Fruit fly (Drosophila melanogaster) whole organism, embryonic: ENCODE measurements around the gene CG17376.

Source experiments
- Adf1 ChIP-seq: fragments of 200-800 bp; sonication (Bioruptor generic); IDR thresholded peaks from 2 replicates; pipeline ENCODE4 v1.3.6; 2022; ENCODE audit warnings: missing biosample characterization, missing genetic modification characterization
- Atf-2 ChIP-seq: fragments of 200-800 bp; sonication (Bioruptor generic); optimal IDR thresholded peaks from 2 replicates; lab custom pipeline; 2016; ENCODE audit warnings: missing biosample characterization, missing genetic modification characterization
- B-H1 ChIP-seq: fragments of 200-800 bp; sonication (Bioruptor generic); IDR thresholded peaks from 3 replicates; pipeline ENCODE4 v1.3.6; 2022; ENCODE audit warnings: missing biosample characterization, missing genetic modification characterization
- Bdp1 ChIP-seq: fragments of 200-800 bp; sonication (Bioruptor generic); optimal IDR thresholded peaks from 3 replicates; lab custom pipeline; 2016; ENCODE audit warnings: missing biosample characterization, missing genetic modification characterization
- Blimp-1 ChIP-seq: fragments of 200-800 bp; sonication (Bioruptor generic); optimal IDR thresholded peaks from 3 replicates; lab custom pipeline; 2018; ENCODE audit warnings: missing biosample characterization, missing genetic modification characterization, mild to moderate bottlenecking, moderate library complexity, missing genetic modification reagents
- CG10209 ChIP-seq: fragments of 200-800 bp; sonication (Bioruptor generic); optimal IDR thresholded peaks from 3 replicates; lab custom pipeline; 2017; ENCODE audit warnings: missing biosample characterization, mild to moderate bottlenecking, missing genetic modification characterization, missing genetic modification reagents
- CG10267 ChIP-seq: fragments of 200-800 bp; sonication (Bioruptor generic); optimal IDR thresholded peaks from 2 replicates; lab custom pipeline; 2018; ENCODE audit warnings: missing biosample characterization, mild to moderate bottlenecking, missing genetic modification characterization, moderate library complexity
- CG12236 ChIP-seq: fragments of 200-800 bp; sonication (Bioruptor generic); optimal IDR thresholded peaks from 2 replicates; lab custom pipeline; 2016; ENCODE audit warnings: missing biosample characterization, missing genetic modification characterization
- CG1233 ChIP-seq: fragments of 200-800 bp; sonication (Bioruptor generic); optimal IDR thresholded peaks from 4 replicates; lab custom pipeline; 2018; ENCODE audit warnings: missing biosample characterization, mild to moderate bottlenecking, missing genetic modification characterization
- CG14965 ChIP-seq: fragments of 200-800 bp; sonication (Bioruptor generic); optimal IDR thresholded peaks from 2 replicates; lab custom pipeline; 2016; ENCODE audit warnings: missing biosample characterization, missing genetic modification characterization, borderline replicate concordance
- CG15269 ChIP-seq: fragments of 200-800 bp; sonication (Bioruptor generic); optimal IDR thresholded peaks from 2 replicates; lab custom pipeline; 2018; ENCODE audit warnings: missing biosample characterization, mild to moderate bottlenecking, missing genetic modification characterization, moderate library complexity
- CG15479 ChIP-seq: fragments of 200-800 bp; sonication (Bioruptor generic); optimal IDR thresholded peaks from 3 replicates; lab custom pipeline; 2019; ENCODE audit warnings: missing biosample characterization, mild to moderate bottlenecking, missing genetic modification characterization, moderate library complexity
- CG15601 ChIP-seq: fragments of 200-800 bp; sonication (Bioruptor generic); optimal IDR thresholded peaks from 3 replicates; lab custom pipeline; 2019; ENCODE audit warnings: missing biosample characterization, mild to moderate bottlenecking, missing genetic modification characterization, moderate library complexity
- CG18476 ChIP-seq: fragments of 200-800 bp; sonication (Bioruptor generic); optimal IDR thresholded peaks from 2 replicates; lab custom pipeline; 2016; ENCODE audit warnings: missing biosample characterization, mild to moderate bottlenecking, missing genetic modification characterization
- CG2199 ChIP-seq: fragments of 200-800 bp; sonication (Bioruptor generic); IDR thresholded peaks from 3 replicates; pipeline ENCODE4 v1.3.6; 2022; ENCODE audit warnings: missing biosample characterization, missing genetic modification characterization
- CG2678 ChIP-seq: fragments of 200-800 bp; sonication (Bioruptor generic); optimal IDR thresholded peaks from 3 replicates; lab custom pipeline; 2019; ENCODE audit warnings: missing biosample characterization, mild to moderate bottlenecking, missing genetic modification characterization, moderate library complexity
- CG5953 ChIP-seq: fragments of 200-800 bp; sonication (Bioruptor generic); IDR thresholded peaks from 2 replicates; pipeline ENCODE4 v1.3.6; 2022; ENCODE audit warnings: missing biosample characterization, missing genetic modification characterization
- CG8765 ChIP-seq: fragments of 200-800 bp; sonication (Bioruptor generic); IDR thresholded peaks from 2 replicates; pipeline ENCODE4 v1.3.6; 2022; ENCODE audit warnings: missing biosample characterization, missing genetic modification characterization
- CG8944 ChIP-seq: fragments of 200-800 bp; sonication (Bioruptor generic); optimal IDR thresholded peaks from 3 replicates; lab custom pipeline; 2016; ENCODE audit warnings: missing biosample characterization, missing genetic modification characterization
- CoRest ChIP-seq: fragments of 200-800 bp; sonication (Bioruptor generic); optimal IDR thresholded peaks from 3 replicates; lab custom pipeline; 2018; ENCODE audit warnings: missing biosample characterization, mild to moderate bottlenecking, missing genetic modification characterization, moderate library complexity
- Dp ChIP-seq: fragments of 200-800 bp; sonication (Bioruptor generic); optimal IDR thresholded peaks from 2 replicates; lab custom pipeline; 2018; ENCODE audit warnings: missing biosample characterization, mild to moderate bottlenecking, missing genetic modification characterization, moderate library complexity
- Drgx ChIP-seq: fragments of 200-800 bp; sonication (Bioruptor generic); IDR thresholded peaks from 2 replicates; pipeline ENCODE4 v1.3.6; 2022; ENCODE audit warnings: missing biosample characterization, missing genetic modification characterization
- Hsf ChIP-seq: fragments of 200-800 bp; sonication (Bioruptor generic); optimal IDR thresholded peaks from 3 replicates; lab custom pipeline; 2016; ENCODE audit warnings: missing biosample characterization, missing genetic modification characterization
- MTF-1 ChIP-seq: fragments of 200-800 bp; sonication (Bioruptor generic); optimal IDR thresholded peaks from 2 replicates; lab custom pipeline; 2018; ENCODE audit warnings: missing biosample characterization, mild to moderate bottlenecking, missing genetic modification characterization, borderline replicate concordance
- Med ChIP-seq: fragments of 200-800 bp; sonication (Bioruptor generic); peaks from one replicate; lab custom pipeline; 2016; ENCODE audit warnings: missing biosample characterization, missing genetic modification characterization, mild to moderate bottlenecking, inconsistent platforms, moderate library complexity
- Nf-YB ChIP-seq: fragments of 200-800 bp; sonication (Bioruptor generic); optimal IDR thresholded peaks from 3 replicates; lab custom pipeline; 2019; ENCODE audit warnings: missing biosample characterization, mild to moderate bottlenecking, missing genetic modification characterization, moderate library complexity
- NfI ChIP-seq: fragments of 200-800 bp; sonication (Bioruptor generic); optimal IDR thresholded peaks from 3 replicates; lab custom pipeline; 2018; ENCODE audit warnings: missing biosample characterization, mild to moderate bottlenecking, missing genetic modification characterization, moderate library complexity
- Optix ChIP-seq: fragments of 200-800 bp; sonication (Bioruptor generic); IDR thresholded peaks from 3 replicates; pipeline ENCODE4 v1.3.6; 2022; ENCODE audit warnings: missing biosample characterization, missing genetic modification characterization
- Pdp1 ChIP-seq, 2 experiments: fragments of 200-800 bp; sonication (Bioruptor generic); optimal IDR thresholded peaks; 3 replicates each; lab custom pipeline; 2016; ENCODE audit warnings: missing biosample characterization in 2 of 2, missing genetic modification characterization in 2 of 2, mild to moderate bottlenecking in 1 of 2, moderate library complexity in 1 of 2
- Ptx1 ChIP-seq: fragments of 200-800 bp; sonication (Bioruptor generic); IDR thresholded peaks from 2 replicates; pipeline ENCODE4 v1.3.6; 2022; ENCODE audit warnings: missing biosample characterization, missing genetic modification characterization
- Rfx ChIP-seq: fragments of 200-800 bp; sonication (Bioruptor generic); IDR thresholded peaks from 2 replicates; pipeline ENCODE4 v1.3.6; 2022; ENCODE audit warnings: missing biosample characterization, missing genetic modification characterization
- Spps ChIP-seq: fragments of 200-800 bp; sonication (Bioruptor generic); optimal IDR thresholded peaks from 2 replicates; lab custom pipeline; 2018; ENCODE audit warnings: missing biosample characterization, mild to moderate bottlenecking, missing genetic modification characterization
- Taf1 ChIP-seq: fragments of 200-800 bp; sonication (Bioruptor generic); IDR thresholded peaks from 2 replicates; pipeline ENCODE4 v1.3.6; 2022; ENCODE audit warnings: missing biosample characterization, missing genetic modification characterization
- ab ChIP-seq: fragments of 200-800 bp; sonication (Bioruptor generic); optimal IDR thresholded peaks from 2 replicates; lab custom pipeline; 2016; ENCODE audit warnings: missing biosample characterization, missing genetic modification characterization
- ap ChIP-seq: fragments of 200-800 bp; sonication (Bioruptor generic); IDR thresholded peaks from 2 replicates; pipeline ENCODE4 v1.3.6; 2022; ENCODE audit warnings: missing biosample characterization, missing genetic modification characterization
- ase ChIP-seq: fragments of 200-800 bp; sonication (Bioruptor generic); IDR thresholded peaks from 3 replicates; pipeline ENCODE4 v1.3.6; 2022; ENCODE audit warnings: missing biosample characterization, missing genetic modification characterization
- az2 ChIP-seq: fragments of 200-800 bp; sonication (Bioruptor generic); optimal IDR thresholded peaks from 3 replicates; lab custom pipeline; 2016; ENCODE audit warnings: missing biosample characterization, missing genetic modification characterization
- cato ChIP-seq: fragments of 200-800 bp; sonication (Bioruptor generic); optimal IDR thresholded peaks from 2 replicates; lab custom pipeline; 2016; ENCODE audit warnings: missing biosample characterization, missing genetic modification characterization, borderline replicate concordance
- chn ChIP-seq: fragments of 200-800 bp; sonication (Bioruptor generic); optimal IDR thresholded peaks from 2 replicates; lab custom pipeline; 2016; ENCODE audit warnings: missing biosample characterization, missing genetic modification characterization
- ci ChIP-seq: fragments of 200-800 bp; sonication (Bioruptor generic); IDR thresholded peaks from 3 replicates; pipeline ENCODE4 v1.3.6; 2022; ENCODE audit warnings: missing biosample characterization, missing genetic modification characterization
- hb ChIP-seq: fragments of 200-800 bp; sonication (Bioruptor generic); IDR thresholded peaks from 3 replicates; pipeline ENCODE4 v1.3.6; 2022; ENCODE audit warnings: missing biosample characterization, missing genetic modification characterization; ENCODE audit not compliant: partially characterized antibody
- hbn ChIP-seq: fragments of 200-800 bp; sonication (Bioruptor generic); IDR thresholded peaks from 2 replicates; pipeline ENCODE4 v1.3.6; 2022; ENCODE audit warnings: missing biosample characterization, missing genetic modification characterization; ENCODE audit not compliant: partially characterized antibody
- kni ChIP-seq: fragments of 200-800 bp; sonication (Bioruptor generic); optimal IDR thresholded peaks from 3 replicates; lab custom pipeline; 2017; ENCODE audit warnings: mild to moderate bottlenecking, missing biosample characterization, missing genetic modification reagents, missing genetic modification characterization
- mam ChIP-seq: fragments of 200-800 bp; sonication (Bioruptor generic); optimal IDR thresholded peaks from 3 replicates; lab custom pipeline; 2016; ENCODE audit warnings: missing biosample characterization, missing genetic modification characterization
- mirr ChIP-seq: fragments of 200-800 bp; sonication (Bioruptor generic); optimal IDR thresholded peaks from 3 replicates; lab custom pipeline; 2018; ENCODE audit warnings: missing biosample characterization, mild to moderate bottlenecking, missing genetic modification characterization
- nau ChIP-seq: fragments of 200-800 bp; sonication (Bioruptor generic); optimal IDR thresholded peaks from 3 replicates; lab custom pipeline; 2017; ENCODE audit warnings: missing biosample characterization, mild to moderate bottlenecking, missing genetic modification characterization, missing genetic modification reagents
- repo ChIP-seq: fragments of 200-800 bp; sonication (Bioruptor generic); optimal IDR thresholded peaks from 2 replicates; lab custom pipeline; 2016; ENCODE audit warnings: missing biosample characterization, missing genetic modification characterization
- sens-2 ChIP-seq: fragments of 200-800 bp; sonication (Bioruptor generic); IDR thresholded peaks from 2 replicates; pipeline ENCODE4 v1.3.6; 2022; ENCODE audit warnings: missing biosample characterization, missing genetic modification characterization
- seq ChIP-seq: fragments of 200-800 bp; sonication (Bioruptor generic); IDR thresholded peaks from 2 replicates; pipeline ENCODE4 v1.3.6; 2022; ENCODE audit warnings: missing biosample characterization, missing genetic modification characterization
- wek ChIP-seq: fragments of 200-800 bp; sonication (Bioruptor generic); optimal IDR thresholded peaks from 3 replicates; lab custom pipeline; 2018; ENCODE audit warnings: missing biosample characterization, mild to moderate bottlenecking, missing genetic modification characterization, moderate library complexity
- zfh1 ChIP-seq: fragments of 200-800 bp; sonication (Bioruptor generic); IDR thresholded peaks from 3 replicates; pipeline ENCODE4 v1.3.6; 2022; ENCODE audit warnings: missing biosample characterization, missing genetic modification characterization

The CG17376 gene

DNA sequence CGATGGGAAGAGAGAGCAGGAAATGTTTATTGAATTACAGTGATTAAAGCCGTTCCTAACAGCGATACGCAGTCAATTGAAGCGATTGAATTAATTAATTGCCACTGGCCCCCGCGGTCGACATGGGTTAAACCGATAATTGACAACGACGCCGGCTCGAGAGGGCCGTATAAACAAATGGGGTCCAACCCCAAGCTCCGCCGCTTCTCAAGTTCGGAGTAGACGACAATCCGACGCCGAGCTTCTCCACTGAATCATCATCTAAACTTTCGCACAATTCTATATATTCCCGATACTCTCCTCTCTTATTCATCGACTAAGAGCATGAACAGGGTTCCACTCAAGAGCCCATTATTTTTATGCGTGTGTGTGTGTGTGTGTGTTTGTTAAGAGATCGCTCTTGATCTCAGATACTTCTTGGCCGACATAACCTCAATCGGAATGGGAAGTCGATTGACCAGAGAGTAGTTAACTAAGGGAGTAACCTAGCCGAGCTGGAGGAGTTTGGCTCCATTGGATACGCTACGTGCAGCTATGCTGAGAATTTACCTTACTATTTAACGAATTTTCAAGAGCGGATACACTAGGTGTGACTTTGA is 8.8 kb downstream of the CG17376 start (continued):
- TF ChIP-seq CG15269 (tag; lab: Kevin White, UChicago) (no peak), hb (GFP tag; lab: Robert Waterston, UW) (no peak), Adf1 (no peak), Hsf (GFP tag; lab: Kevin White, UChicago) (no peak), seq (GFP tag; lab: Robert Waterston, UW) (0 out of 2 replicates have a peak, but pooled peaks have one; percentile 35), CG15601 (tag; lab: Kevin White, UChicago) (no peak), Spps (tag; lab: Kevin White, UChicago) (no peak), Atf-2 (no peak), mirr (GFP tag; lab: Kevin White, UChicago) (no peak), Optix (no peak), ase (GFP tag; lab: Robert Waterston, UW) (no peak), Blimp-1 (GFP tag; lab: Kevin White, UChicago) (no peak), mam (GFP tag; lab: Kevin White, UChicago) (no peak), hbn (no peak), CG10267 (no peak), zfh1 (GFP tag; lab: Robert Waterston, UW) (no peak), wek (no peak), az2 (GFP tag; lab: Kevin White, UChicago) (no peak), Pdp1 (GFP tag; optimal IDR thresholded peaks at IDR 0.05; lab: Kevin White, UChicago) (no peak), repo (no peak), Med (GFP tag; lab: Kevin White, UChicago) (peak; percentile 49), CG1233 (GFP tag; lab: Kevin White, UChicago) (no peak), ap (GFP tag; lab: Robert Waterston, UW) (no peak), CG8944 (GFP tag; lab: Kevin White, UChicago) (no peak), Bdp1 (GFP tag; lab: Kevin White, UChicago) (no peak), Taf1 (GFP tag; lab: Robert Waterston, UW) (no peak), CoRest (tag; lab: Kevin White, UChicago) (no peak), ci (GFP tag; lab: Robert Waterston, UW) (no peak), ab (GFP tag; lab: Kevin White, UChicago) (no peak), Drgx (GFP tag; lab: Robert Waterston, UW) (no peak), CG12236 (no peak), kni (peak; percentile 66), CG8765 (GFP tag; lab: Robert Waterston, UW) (no peak), MTF-1 (GFP tag; lab: Kevin White, UChicago) (no peak), Ptx1 (GFP tag; lab: Robert Waterston, UW) (no peak), CG18476 (GFP tag; lab: Kevin White, UChicago) (no peak), Dp (GFP tag; lab: Kevin White, UChicago) (no peak), B-H1 (GFP tag; lab: Robert Waterston, UW) (no peak), nau (GFP tag; lab: Kevin White, UChicago) (no peak), CG5953 (GFP tag; lab: Robert Waterston, UW) (no peak), CG15479 (no peak), sens-2 (GFP tag; lab: Robert Waterston, UW) (no peak), Rfx (GFP tag; lab: Robert Waterston, UW) (no peak), CG14965 (GFP tag; lab: Kevin White, UChicago) (no peak), CG2678 (tag; lab: Kevin White, UChicago) (no peak), chn (GFP tag; lab: Kevin White, UChicago) (no peak), CG10209 (GFP tag; lab: Kevin White, UChicago) (no peak), NfI (GFP tag; lab: Kevin White, UChicago) (no peak), cato (GFP tag; lab: Kevin White, UChicago) (no peak), Nf-YB (GFP tag; lab: Kevin White, UChicago) (no peak), CG2199 (no peak)
